Worm (Caenorhabditis elegans): ENCODE results near the gene F27D9.13.

- TF ChIP-seq mdl-1 (tag; optimal IDR thresholded peaks at IDR 0.05), result no peak
- no peak for TF ChIP-seq unc-62 (GFP tag; optimal IDR thresholded peaks at IDR 0.05 in 1 of 2)
- no peak for TF ChIP-seq unc-62 (tag; optimal IDR thresholded peaks at IDR 0.05)
- TF ChIP-seq pha-4 (GFP tag; IDR thresholded peaks at IDR 0.05), result no peak
- TF ChIP-seq pha-4 (tag; optimal IDR thresholded peaks at IDR 0.05), result no peak
Measured at ce11 chrX:7674871-7675270, 7.6 kb upstream of the F27D9.13 start.

Measured in whole organism, L4 larva.